4 worm cellular contexts compared by ENCODE assay signal in genomic region chrII:13199674-13200215, ce11.
TF ChIP-seq lines count a peak whose summit lies in the region.

TSS of gene btf-1 (plus strand) at chrII:13200165.

TF ChIP-seq in whole organism, L2 larva, 48 proteins besides CTCF, POLR2A, EP300 and RAD21 (continues in another document):
- TF ChIP-seq ztf-1 (GFP tag; conservative IDR thresholded peaks at IDR 0.05; lab: Robert Waterston, UW), result no peak
- TF ChIP-seq nhr-129 (tag; optimal IDR thresholded peaks at IDR 0.05; lab: Kevin White, UChicago), result peak; percentile 71
- peak; percentile 26 for TF ChIP-seq R02D3.7 (tag; optimal IDR thresholded peaks at IDR 0.05; lab: Kevin White, UChicago)
- TF ChIP-seq nhr-25 (tag; optimal IDR thresholded peaks at IDR 0.05; lab: Kevin White, UChicago), result peak; percentile 76
- peak; percentile 51 for TF ChIP-seq ztf-4 (tag; optimal IDR thresholded peaks at IDR 0.05; lab: Kevin White, UChicago)
- no peak for TF ChIP-seq nhr-237 (tag; optimal IDR thresholded peaks at IDR 0.05; lab: Kevin White, UChicago)
- no peak for TF ChIP-seq unc-39 (tag; optimal IDR thresholded peaks at IDR 0.05; lab: Kevin White, UChicago)
- TF ChIP-seq snpc-4 (tag; optimal IDR thresholded peaks at IDR 0.05; lab: Kevin White, UChicago), result no peak
- TF ChIP-seq mab-5 (tag; optimal IDR thresholded peaks at IDR 0.05; lab: Kevin White, UChicago), result no peak
- no peak for TF ChIP-seq nhr-12 (tag; optimal IDR thresholded peaks at IDR 0.05; lab: Kevin White, UChicago)
- TF ChIP-seq gmeb-1 (tag; optimal IDR thresholded peaks at IDR 0.05; lab: Kevin White, UChicago), result peak; percentile 96
- no peak for TF ChIP-seq elt-3 (tag; optimal IDR thresholded peaks at IDR 0.05; lab: Kevin White, UChicago)
- TF ChIP-seq egl-27 (tag; optimal IDR thresholded peaks at IDR 0.05; lab: Kevin White, UChicago), result peak; percentile 48
- TF ChIP-seq fos-1 (tag; optimal IDR thresholded peaks at IDR 0.05; lab: Kevin White, UChicago), result peak; percentile 59
- peak; percentile 57 for TF ChIP-seq nhr-6 (tag; optimal IDR thresholded peaks at IDR 0.05; lab: Kevin White, UChicago)
- TF ChIP-seq lin-13 (GFP tag; optimal IDR thresholded peaks at IDR 0.05; lab: Kevin White, UChicago), result peak; percentile 78
- peak; percentile 5 for TF ChIP-seq dmd-4 (tag; optimal IDR thresholded peaks at IDR 0.05; lab: Kevin White, UChicago)
- TF ChIP-seq elt-1 (tag; optimal IDR thresholded peaks at IDR 0.05; lab: Kevin White, UChicago), result no peak
- TF ChIP-seq zag-1 (tag; optimal IDR thresholded peaks at IDR 0.05; lab: Kevin White, UChicago), result peak; percentile 1
- TF ChIP-seq ceh-82 (tag; optimal IDR thresholded peaks at IDR 0.05; lab: Kevin White, UChicago), result no peak
- no peak for TF ChIP-seq nhr-23 (tag; optimal IDR thresholded peaks at IDR 0.05; lab: Kevin White, UChicago)
- TF ChIP-seq sma-3 (GFP tag; optimal IDR thresholded peaks at IDR 0.05; lab: Kevin White, UChicago), result peak; percentile 92
- peak; percentile 5 for TF ChIP-seq lin-11 (tag; optimal IDR thresholded peaks at IDR 0.05; lab: Kevin White, UChicago)
- TF ChIP-seq blmp-1 (tag; optimal IDR thresholded peaks at IDR 0.05; lab: Kevin White, UChicago; ENCODE audit: insufficient read depth), result no peak

TF ChIP-seq in whole organism, L4 larva, 104 proteins besides CTCF, POLR2A, EP300 and RAD21 (continues in another document):
- TF ChIP-seq zfp-3 (GFP tag; conservative IDR thresholded peaks at IDR 0.05; lab: Robert Waterston, UW) (peak; percentile 72), spr-1 (tag; optimal IDR thresholded peaks at IDR 0.05; lab: Kevin White, UChicago) (peak; percentile 55), snpc-1.2 (GFP tag; IDR thresholded peaks at IDR 0.05; lab: Robert Waterston, UW) (0 out of 2 replicates have a peak, but pooled peaks have one; percentile 17), unc-62 (GFP tag; optimal IDR thresholded peaks at IDR 0.05 in 1 of 2; lab: Kevin White, UChicago) (peak in 1 of 2 experiments; percentile 69), unc-62 (tag; optimal IDR thresholded peaks at IDR 0.05; lab: Kevin White, UChicago) (no peak), mep-1 (tag; optimal IDR thresholded peaks at IDR 0.05; lab: Kevin White, UChicago) (peak; percentile 86), unc-39 (tag; optimal IDR thresholded peaks at IDR 0.05; lab: Kevin White, UChicago) (no peak), zip-2 (tag; optimal IDR thresholded peaks at IDR 0.05; lab: Kevin White, UChicago) (peak; percentile 70), nhr-42 (GFP tag; IDR thresholded peaks at IDR 0.05; lab: Robert Waterston, UW) (0 out of 2 replicates have a peak, but pooled peaks have one; percentile 9), Y48G9A.11 (GFP tag; IDR thresholded peaks at IDR 0.05; lab: Robert Waterston, UW) (peak; percentile 27; the same call in 1 of the 2 replicates), fkh-10 (GFP tag; optimal IDR thresholded peaks at IDR 0.05; lab: Kevin White, UChicago) (peak; percentile 61), zag-1 (tag; optimal IDR thresholded peaks at IDR 0.05; lab: Kevin White, UChicago) (no peak), tag-97 (GFP tag; IDR thresholded peaks at IDR 0.05; lab: Robert Waterston, UW) (no peak), lin-38 (GFP tag; IDR thresholded peaks at IDR 0.05; lab: Robert Waterston, UW) (peak; percentile 94), madf-9 (GFP tag; conservative IDR thresholded peaks at IDR 0.05; lab: Robert Waterston, UW) (0 out of 2 replicates have a peak, but pooled peaks have one; percentile 4), lin-39 (tag; optimal IDR thresholded peaks at IDR 0.05; lab: Kevin White, UChicago) (no peak), lin-15B (tag; optimal IDR thresholded peaks at IDR 0.05; lab: Kevin White, UChicago) (peak; percentile 0), ztf-7 (tag; optimal IDR thresholded peaks at IDR 0.05; lab: Kevin White, UChicago) (no peak), nhr-28 (tag; optimal IDR thresholded peaks at IDR 0.05; lab: Kevin White, UChicago) (peak; percentile 30), egl-43 (GFP tag; IDR thresholded peaks at IDR 0.05; lab: Robert Waterston, UW) (0 out of 2 replicates have a peak, but pooled peaks have one; percentile 38), attf-4 (tag; optimal IDR thresholded peaks at IDR 0.05; lab: Kevin White, UChicago) (no peak), tra-1 (GFP tag; IDR thresholded peaks at IDR 0.05; lab: Robert Waterston, UW) (0 out of 2 replicates have a peak, but pooled peaks have one; percentile 37)

TF ChIP-seq in whole organism, late embryonic, 69 proteins besides CTCF, POLR2A, EP300 and RAD21 (continues in another document):
- peak; percentile 80 for TF ChIP-seq ahr-1 (tag; optimal IDR thresholded peaks at IDR 0.05; lab: Kevin White, UChicago)
- TF ChIP-seq eyg-1 (tag; optimal IDR thresholded peaks at IDR 0.05; lab: Kevin White, UChicago), result peak; percentile 16
- no peak for TF ChIP-seq hlh-30 (tag; optimal IDR thresholded peaks at IDR 0.05; lab: Kevin White, UChicago; ENCODE audit: insufficient read depth)
- peak; percentile 91 for TF ChIP-seq ceh-14 (tag; optimal IDR thresholded peaks at IDR 0.05; lab: Kevin White, UChicago)
- TF ChIP-seq T23F11.4 (GFP tag; optimal IDR thresholded peaks at IDR 0.05; lab: Kevin White, UChicago), result peak; percentile 3
- peak; percentile 34 for TF ChIP-seq ttx-3 (tag; optimal IDR thresholded peaks at IDR 0.05; lab: Kevin White, UChicago)
- TF ChIP-seq mec-3 (tag; optimal IDR thresholded peaks at IDR 0.05; lab: Kevin White, UChicago; ENCODE audit: borderline replicate concordance), result no peak
- TF ChIP-seq unc-86 (tag; optimal IDR thresholded peaks at IDR 0.05; lab: Kevin White, UChicago), result peak; percentile 73
- peak; percentile 10 for TF ChIP-seq fkh-6 (tag; optimal IDR thresholded peaks at IDR 0.05; lab: Kevin White, UChicago)
- TF ChIP-seq lin-11 (tag; optimal IDR thresholded peaks at IDR 0.05; lab: Kevin White, UChicago), result no peak
- TF ChIP-seq unc-3 (GFP tag; conservative IDR thresholded peaks at IDR 0.05; lab: Robert Waterston, UW), result no peak
- TF ChIP-seq unc-3 (tag; optimal IDR thresholded peaks at IDR 0.05; lab: Kevin White, UChicago), result peak; percentile 73
- TF ChIP-seq elt-2 (tag; optimal IDR thresholded peaks at IDR 0.05; lab: Kevin White, UChicago), result peak; percentile 81
- TF ChIP-seq npax-4 (tag; optimal IDR thresholded peaks at IDR 0.05; lab: Kevin White, UChicago), result peak; percentile 38
- TF ChIP-seq pha-4 (tag; optimal IDR thresholded peaks at IDR 0.05; lab: Kevin White, UChicago), result no peak
- TF ChIP-seq zip-5 (tag; optimal IDR thresholded peaks at IDR 0.05; lab: Kevin White, UChicago), result peak; percentile 93
- TF ChIP-seq hlh-8 (tag; optimal IDR thresholded peaks at IDR 0.05; lab: Kevin White, UChicago), result peak; percentile 91
- TF ChIP-seq tbx-7 (tag; optimal IDR thresholded peaks at IDR 0.05; lab: Kevin White, UChicago), result peak; percentile 78
- TF ChIP-seq F13H6.1 (tag; optimal IDR thresholded peaks at IDR 0.05; lab: Kevin White, UChicago), result peak; percentile 71
- TF ChIP-seq ceh-18 (tag; optimal IDR thresholded peaks at IDR 0.05; lab: Kevin White, UChicago), result peak; percentile 35
- TF ChIP-seq ceh-2 (tag; optimal IDR thresholded peaks at IDR 0.05; lab: Kevin White, UChicago), result peak; percentile 73
- peak; percentile 25 for TF ChIP-seq pha-2 (tag; optimal IDR thresholded peaks at IDR 0.05; lab: Kevin White, UChicago)
- TF ChIP-seq ceh-34 (tag; optimal IDR thresholded peaks at IDR 0.05; lab: Kevin White, UChicago), result peak; percentile 42
- peak; percentile 23 for TF ChIP-seq ceh-19 (GFP tag; optimal IDR thresholded peaks at IDR 0.05; lab: Kevin White, UChicago)
- no peak for TF ChIP-seq elt-4 (tag; optimal IDR thresholded peaks at IDR 0.05; lab: Kevin White, UChicago)

TF ChIP-seq in whole organism, mixed stage, embryonic, 35 proteins besides CTCF, POLR2A, EP300 and RAD21 (continues in another document):
- no peak for TF ChIP-seq unc-39 (tag; optimal IDR thresholded peaks at IDR 0.05; lab: Kevin White, UChicago)
- TF ChIP-seq pha-4 (tag; optimal IDR thresholded peaks at IDR 0.05; lab: Kevin White, UChicago), result no peak
- peak; percentile 55 for TF ChIP-seq mls-2 (tag; optimal IDR thresholded peaks at IDR 0.05; lab: Kevin White, UChicago)
- peak; percentile 14 for TF ChIP-seq unc-120 (tag; optimal IDR thresholded peaks at IDR 0.05; lab: Kevin White, UChicago; ENCODE audit: poor library complexity, severe bottlenecking)
- peak; percentile 13 for TF ChIP-seq bed-3 (GFP tag; optimal IDR thresholded peaks at IDR 0.05; lab: Kevin White, UChicago)
- TF ChIP-seq zip-8 (tag; optimal IDR thresholded peaks at IDR 0.05; lab: Kevin White, UChicago), result no peak
- TF ChIP-seq ces-1 (GFP tag; optimal IDR thresholded peaks at IDR 0.05; lab: Kevin White, UChicago), result peak; percentile 34
- no peak for TF ChIP-seq nhr-28 (tag; optimal IDR thresholded peaks at IDR 0.05; lab: Kevin White, UChicago)
- peak; percentile 47 for TF ChIP-seq nhr-237 (tag; optimal IDR thresholded peaks at IDR 0.05; lab: Kevin White, UChicago)
- TF ChIP-seq nhr-12 (tag; optimal IDR thresholded peaks at IDR 0.05; lab: Kevin White, UChicago), result no peak
- TF ChIP-seq snpc-4 (tag; optimal IDR thresholded peaks at IDR 0.05; lab: Kevin White, UChicago), result no peak
- peak; percentile 54 for TF ChIP-seq cnd-1 (tag; optimal IDR thresholded peaks at IDR 0.05; lab: Kevin White, UChicago)
- TF ChIP-seq sptf-1 (tag; optimal IDR thresholded peaks at IDR 0.05; lab: Kevin White, UChicago), result peak; percentile 79
- no peak for TF ChIP-seq unc-62 (GFP tag; optimal IDR thresholded peaks at IDR 0.05; lab: Kevin White, UChicago)
- TF ChIP-seq M03D4.4 (tag; optimal IDR thresholded peaks at IDR 0.05; lab: Kevin White, UChicago), result peak; percentile 14
- TF ChIP-seq flh-1 (GFP tag; optimal IDR thresholded peaks at IDR 0.05; lab: Kevin White, UChicago), result no peak
- TF ChIP-seq elt-1 (tag; optimal IDR thresholded peaks at IDR 0.05; lab: Kevin White, UChicago; ENCODE audit: borderline replicate concordance, insufficient read depth), result no peak
- TF ChIP-seq ham-2 (GFP tag; optimal IDR thresholded peaks at IDR 0.05; lab: Kevin White, UChicago), result no peak
- no peak for TF ChIP-seq blmp-1 (tag; optimal IDR thresholded peaks at IDR 0.05; lab: Kevin White, UChicago)
- no peak for TF ChIP-seq lin-32 (GFP tag; optimal IDR thresholded peaks at IDR 0.05; lab: Kevin White, UChicago)
- TF ChIP-seq elt-3 (tag; optimal IDR thresholded peaks at IDR 0.05; lab: Kevin White, UChicago), result no peak
- no peak for TF ChIP-seq ceh-39 (tag; optimal IDR thresholded peaks at IDR 0.05; lab: Kevin White, UChicago)
- TF ChIP-seq ceh-83 (GFP tag; optimal IDR thresholded peaks at IDR 0.05; lab: Kevin White, UChicago), result no peak
- peak; percentile 29 for TF ChIP-seq lin-13 (tag; optimal IDR thresholded peaks at IDR 0.05; lab: Kevin White, UChicago)
- peak; percentile 26 for TF ChIP-seq drap-1 (GFP tag; optimal IDR thresholded peaks at IDR 0.05; lab: Kevin White, UChicago)
- peak; percentile 54 for TF ChIP-seq lsy-2 (tag; optimal IDR thresholded peaks at IDR 0.05; lab: Kevin White, UChicago)
- TF ChIP-seq mab-5 (tag; optimal IDR thresholded peaks at IDR 0.05; lab: Kevin White, UChicago), result no peak
- no peak for TF ChIP-seq ceh-43 (GFP tag; optimal IDR thresholded peaks at IDR 0.05; lab: Kevin White, UChicago)
- TF ChIP-seq nhr-76 (tag; optimal IDR thresholded peaks at IDR 0.05; lab: Kevin White, UChicago), result no peak
- peak; percentile 13 for TF ChIP-seq mep-1 (tag; optimal IDR thresholded peaks at IDR 0.05; lab: Kevin White, UChicago)
